Worm (Caenorhabditis elegans) whole organism, young adult: Measurements from ENCODE around the gene C25E10.12.

Experiments used
- B0336.3 ChIP-seq: fragments of 200-800 bp; sonication (Bioruptor generic); IDR thresholded peaks from 2 replicates; pipeline ENCODE4 v1.3.6; 2022; ENCODE audit warnings: missing genetic modification characterization, missing compliant biosample characterization
- C17E4.6 ChIP-seq: fragments of 200-800 bp; sonication (Bioruptor generic); IDR thresholded peaks from 2 replicates; pipeline ENCODE4 v1.3.6; 2022; ENCODE audit warnings: missing genetic modification reagents, missing genetic modification characterization, missing compliant biosample characterization
- F22D6.2 ChIP-seq: sonication (generic microtip); optimal IDR thresholded peaks from 2 replicates; lab custom pipeline; 2016; ENCODE audit warnings: mild to moderate bottlenecking, missing genetic modification characterization, missing compliant biosample characterization
- F39B2.1 ChIP-seq: fragments of 200-800 bp; sonication (Bioruptor generic); IDR thresholded peaks from 2 replicates; pipeline ENCODE4 v1.3.6; 2022; ENCODE audit warnings: missing genetic modification reagents, missing genetic modification characterization, missing compliant biosample characterization
- F57A8.1 ChIP-seq: fragments of 200-800 bp; sonication (Bioruptor generic); optimal IDR thresholded peaks from 2 replicates; lab custom pipeline; 2018; ENCODE audit warnings: mild to moderate bottlenecking, missing genetic modification characterization, moderate library complexity, missing compliant biosample characterization
- T07F8.4 ChIP-seq: sonication (generic microtip); optimal IDR thresholded peaks from 2 replicates; lab custom pipeline; 2016; ENCODE audit warnings: mild to moderate bottlenecking, missing genetic modification characterization, moderate library complexity, missing compliant biosample characterization
- Y53G8AR.9 ChIP-seq: fragments of 200-800 bp; sonication (Bioruptor generic); conservative IDR thresholded peaks from 2 replicates; pipeline ENCODE4 v1.3.6; 2022; ENCODE audit warnings: missing genetic modification reagents, missing genetic modification characterization, missing compliant biosample characterization
- Y67H2A.10 ChIP-seq: fragments of 200-800 bp; sonication (Bioruptor generic); conservative IDR thresholded peaks from 2 replicates; pipeline ENCODE4 v1.3.6; 2022; ENCODE audit warnings: missing genetic modification reagents, missing genetic modification characterization, missing compliant biosample characterization
- Y79H2A.3 ChIP-seq: fragments of 200-800 bp; sonication (Bioruptor generic); conservative IDR thresholded peaks from 2 replicates; pipeline ENCODE4 v1.3.6; 2022; ENCODE audit warnings: missing genetic modification reagents, missing genetic modification characterization, missing compliant biosample characterization
- ama-1 ChIP-seq, 3 experiments: fragments of 150-350 bp in 1 of 3; sonication (generic microtip) in 2 of 3; optimal IDR thresholded peaks; 2 replicates each; lab custom pipeline; 2014 to 2018; ENCODE audit warnings: missing biosample characterization in 2 of 3, missing genetic modification characterization in 2 of 3, missing genetic modification reagents in 2 of 3
- atf-7 ChIP-seq: sonication (generic microtip); optimal IDR thresholded peaks from 2 replicates; lab custom pipeline; 2017; ENCODE audit warnings: mild to moderate bottlenecking, missing genetic modification characterization, missing compliant biosample characterization
- athp-1 ChIP-seq: sonication (generic microtip); optimal IDR thresholded peaks from 2 replicates; lab custom pipeline; 2017; ENCODE audit warnings: mild to moderate bottlenecking, missing genetic modification characterization, missing compliant biosample characterization
- ceh-27 ChIP-seq: fragments of 200-800 bp; sonication (Bioruptor generic); optimal IDR thresholded peaks from 2 replicates; lab custom pipeline; 2018; ENCODE audit warnings: mild to moderate bottlenecking, missing genetic modification characterization, moderate library complexity, missing compliant biosample characterization
- ceh-91 ChIP-seq: fragments of 200-800 bp; sonication (Bioruptor generic); IDR thresholded peaks from 2 replicates; pipeline ENCODE4 v1.3.6; 2022; ENCODE audit warnings: missing genetic modification reagents, missing genetic modification characterization, missing compliant biosample characterization
- dox-1 ChIP-seq: fragments of 200-800 bp; sonication (Bioruptor generic); IDR thresholded peaks from 2 replicates; pipeline ENCODE4 v1.3.6; 2022; ENCODE audit warnings: missing genetic modification reagents, missing genetic modification characterization, missing compliant biosample characterization
- efl-1 ChIP-seq: fragments of 150-350 bp; optimal IDR thresholded peaks from 2 replicates; lab custom pipeline; 2014; ENCODE audit warnings: missing biosample characterization, missing genetic modification reagents, missing genetic modification characterization
- egl-18 ChIP-seq: fragments of 200-800 bp; sonication (Bioruptor generic); IDR thresholded peaks from 2 replicates; pipeline ENCODE4 v1.3.6; 2022; ENCODE audit warnings: missing genetic modification reagents, missing genetic modification characterization, missing compliant biosample characterization
- egl-44 ChIP-seq: fragments of 200-800 bp; sonication (Bioruptor generic); IDR thresholded peaks from 2 replicates; pipeline ENCODE4 v1.3.6; 2022; ENCODE audit warnings: missing genetic modification reagents, missing genetic modification characterization, missing compliant biosample characterization
- hlh-12 ChIP-seq: sonication (generic microtip); optimal IDR thresholded peaks from 2 replicates; lab custom pipeline; 2016; ENCODE audit warnings: missing genetic modification characterization, missing compliant biosample characterization
- hmg-20 ChIP-seq: fragments of 200-800 bp; sonication (Bioruptor generic); IDR thresholded peaks from 2 replicates; pipeline ENCODE4 v1.3.6; 2022; ENCODE audit warnings: missing genetic modification reagents, missing genetic modification characterization, missing compliant biosample characterization
- hrde-1 ChIP-seq: sonication (generic microtip); optimal IDR thresholded peaks from 2 replicates; lab custom pipeline; 2016; ENCODE audit warnings: missing genetic modification characterization, mild to moderate bottlenecking, missing compliant biosample characterization, moderate library complexity, missing genotype, missing genetic modification reagents, borderline replicate concordance
- hsf-1 ChIP-seq: fragments of 200-800 bp; sonication (Bioruptor generic); IDR thresholded peaks from 2 replicates; pipeline ENCODE4 v1.3.6; 2022; ENCODE audit warnings: missing genetic modification reagents, missing genetic modification characterization, missing compliant biosample characterization
- madf-10 ChIP-seq: sonication (generic microtip); optimal IDR thresholded peaks from 2 replicates; lab custom pipeline; 2016; ENCODE audit warnings: mild to moderate bottlenecking, missing genetic modification characterization, missing compliant biosample characterization
- madf-8 ChIP-seq: fragments of 200-800 bp; sonication (Bioruptor generic); conservative IDR thresholded peaks from 2 replicates; pipeline ENCODE4 v1.3.6; 2022; ENCODE audit warnings: missing genetic modification reagents, missing genetic modification characterization, missing compliant biosample characterization
- mcd-1 ChIP-seq: fragments of 200-800 bp; sonication (Bioruptor generic); IDR thresholded peaks from 2 replicates; pipeline ENCODE4 v1.3.6; 2022; ENCODE audit warnings: missing genetic modification reagents, missing genetic modification characterization, missing compliant biosample characterization
- nfyb-1 ChIP-seq: fragments of 200-800 bp; sonication (Bioruptor generic); IDR thresholded peaks from 2 replicates; pipeline ENCODE4 v1.3.6; 2022; ENCODE audit warnings: missing genetic modification reagents, missing genetic modification characterization, missing compliant biosample characterization
- nhr-120 ChIP-seq: fragments of 200-800 bp; sonication (Bioruptor generic); IDR thresholded peaks from 2 replicates; pipeline ENCODE4 v1.3.6; 2022; ENCODE audit warnings: missing genetic modification characterization, missing compliant biosample characterization
- sea-2 ChIP-seq: fragments of 200-800 bp; sonication (Bioruptor generic); IDR thresholded peaks from 2 replicates; pipeline ENCODE4 v1.3.6; 2022; ENCODE audit warnings: missing genetic modification characterization, missing compliant biosample characterization
- snpc-4 ChIP-seq, 5 experiments: fragments of 150-350 bp in 1 of 5; sonication (generic microtip) in 4 of 5; optimal IDR thresholded peaks; 2 replicates each; lab custom pipeline; 2014 to 2018; ENCODE audit warnings: missing genetic modification characterization in 5 of 5, missing biosample characterization in 3 of 5, antibody characterized with exemption in 2 of 5, mild to moderate bottlenecking in 2 of 5, missing compliant biosample characterization in 2 of 5, missing genotype in 2 of 5, moderate library complexity in 2 of 5, missing genetic modification reagents in 1 of 5
- tbp1 ChIP-seq: fragments of 200-800 bp; sonication (Bioruptor generic); optimal IDR thresholded peaks from 2 replicates; lab custom pipeline; 2018; ENCODE audit warnings: mild to moderate bottlenecking, missing genetic modification characterization, missing compliant biosample characterization
- zfh-2 ChIP-seq: fragments of 200-800 bp; sonication (Bioruptor generic); conservative IDR thresholded peaks from 2 replicates; pipeline ENCODE4 v1.3.6; 2022; ENCODE audit warnings: missing genetic modification reagents, missing genetic modification characterization, missing compliant biosample characterization
- zim-3 ChIP-seq: sonication (generic microtip); optimal IDR thresholded peaks from 2 replicates; lab custom pipeline; 2017; ENCODE audit warnings: mild to moderate bottlenecking, missing genetic modification characterization, moderate library complexity, missing compliant biosample characterization
- ztf-18 ChIP-seq: sonication (generic microtip); optimal IDR thresholded peaks from 2 replicates; lab custom pipeline; 2016; ENCODE audit warnings: missing genotype, mild to moderate bottlenecking, missing genetic modification characterization, missing compliant biosample characterization
- ztf-22 ChIP-seq: fragments of 200-800 bp; sonication (Bioruptor generic); optimal IDR thresholded peaks from 2 replicates; lab custom pipeline; 2018; ENCODE audit warnings: mild to moderate bottlenecking, missing genetic modification characterization, moderate library complexity, missing compliant biosample characterization
- ztf-26 ChIP-seq: sonication (generic microtip); optimal IDR thresholded peaks from 2 replicates; lab custom pipeline; 2017; ENCODE audit warnings: missing genetic modification characterization, missing compliant biosample characterization
- ztf-3 ChIP-seq: fragments of 200-800 bp; sonication (Bioruptor generic); optimal IDR thresholded peaks from 2 replicates; lab custom pipeline; 2018; ENCODE audit warnings: mild to moderate bottlenecking, missing genetic modification characterization, missing compliant biosample characterization

Gene C25E10.12

DNA sequence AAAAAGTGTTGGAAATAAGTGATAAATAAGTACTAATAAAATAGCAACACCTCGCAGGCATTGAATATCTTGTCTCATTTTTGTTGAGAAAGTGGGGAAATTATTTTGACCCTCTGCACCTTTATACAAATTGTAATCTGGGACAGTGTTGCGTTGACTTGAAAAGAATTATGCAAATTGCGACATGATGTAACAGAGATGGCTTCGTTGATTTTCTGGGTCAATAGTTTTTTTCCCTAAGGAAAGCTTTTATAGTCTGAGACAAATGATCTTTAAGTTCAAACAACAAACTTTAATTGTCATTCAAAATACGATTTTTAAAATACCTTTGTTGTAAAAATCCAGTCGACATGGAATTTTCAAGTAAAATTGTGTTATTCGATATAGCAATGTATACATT, 37.5 kb downstream of the C25E10.12 start, which contains the start of gene bus-1:
Gene bus-1 (minus strand): TSS at position 101 of the 400 bp plus-strand sequence.
- TF ChIP-seq F57A8.1 (GFP tag; lab: Kevin White, UChicago) (no peak), ama-1 (optimal IDR thresholded peaks at IDR 0.05; lab: Kevin White, UChicago) (no peak), ama-1 (GFP tag; optimal IDR thresholded peaks at IDR 0.05; lab: Kevin White, UChicago) (no peak), ceh-91 (GFP tag; lab: Robert Waterston, UW) (no peak), egl-44 (GFP tag; lab: Robert Waterston, UW) (no peak), ceh-27 (GFP tag; lab: Kevin White, UChicago) (no peak)

DNA sequence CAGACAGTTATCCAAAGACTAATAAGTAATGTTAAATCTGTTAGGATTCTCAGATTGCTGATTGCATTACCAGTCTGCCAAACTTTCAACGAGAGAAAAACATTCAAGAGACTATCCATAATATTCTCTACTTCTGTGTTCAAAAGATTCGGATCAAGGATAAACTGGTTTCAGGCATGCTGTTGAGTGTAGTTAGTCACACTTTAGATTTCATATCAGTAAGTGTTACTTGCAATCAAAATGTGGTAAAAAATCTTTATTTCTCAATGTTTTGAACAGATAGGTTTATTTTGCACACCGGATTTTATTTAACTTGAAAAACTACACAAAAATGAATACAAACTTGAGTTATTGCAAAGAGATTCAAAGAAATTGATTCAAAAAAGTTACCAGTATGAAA, 40.2 kb downstream of the C25E10.12 start, which contains the start of gene oac-41:
Gene oac-41 (minus strand): TSS at position 101 of the 400 bp plus-strand sequence.
- TF ChIP-seq egl-18 (GFP tag; lab: Robert Waterston, UW): no peak
- no peak for TF ChIP-seq sea-2 (GFP tag; lab: Robert Waterston, UW)
- no peak for TF ChIP-seq tbp1 (GFP tag; lab: Kevin White, UChicago)
- no peak for TF ChIP-seq snpc-4 (GFP tag; optimal IDR thresholded peaks at IDR 0.05; lab: Kevin White, UChicago)
- no peak for TF ChIP-seq snpc-4 (tag; optimal IDR thresholded peaks at IDR 0.05; lab: Kevin White, UChicago)
- TF ChIP-seq hlh-12 (tag; lab: Kevin White, UChicago): no peak
- no peak for TF ChIP-seq hsf-1 (GFP tag; lab: Robert Waterston, UW)
- no peak for TF ChIP-seq F39B2.1 (GFP tag; lab: Robert Waterston, UW)
- no peak for TF ChIP-seq Y79H2A.3 (GFP tag; lab: Robert Waterston, UW)
- TF ChIP-seq atf-7 (tag; lab: Kevin White, UChicago): no peak
- no peak for TF ChIP-seq hmg-20 (GFP tag; lab: Robert Waterston, UW)
- TF ChIP-seq ztf-26 (tag; lab: Kevin White, UChicago): no peak
- TF ChIP-seq T07F8.4: no peak
- no peak for TF ChIP-seq F22D6.2 (tag; lab: Kevin White, UChicago)
- no peak for TF ChIP-seq nhr-120 (GFP tag; lab: Robert Waterston, UW)
- TF ChIP-seq dox-1 (GFP tag; lab: Robert Waterston, UW): no peak
- no peak for TF ChIP-seq Y67H2A.10 (GFP tag; lab: Robert Waterston, UW)
- no peak for TF ChIP-seq C17E4.6 (GFP tag; lab: Robert Waterston, UW)
- TF ChIP-seq nfyb-1 (GFP tag; lab: Robert Waterston, UW): no peak
- TF ChIP-seq, all 124 proteins: peak for 0

DNA sequence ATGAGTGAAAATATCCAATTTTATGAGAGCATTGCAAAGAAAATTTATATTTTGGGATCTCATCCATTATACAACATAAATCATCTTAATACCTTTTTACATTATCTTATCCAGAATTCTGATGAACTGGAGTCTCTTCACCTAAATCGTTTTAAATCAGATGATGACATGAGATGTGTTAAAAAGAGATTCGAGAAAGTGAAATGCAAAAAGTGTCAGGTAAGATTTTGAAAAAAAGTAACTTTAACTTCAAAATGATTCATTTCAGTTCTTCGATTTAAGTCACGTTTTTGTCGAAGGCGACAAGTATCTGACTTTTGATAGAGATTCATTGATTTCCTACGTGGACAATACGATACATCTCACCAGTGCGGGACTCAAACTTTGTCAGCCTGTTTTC, 43.4 kb downstream of the C25E10.12 start:
- no peak for TF ChIP-seq nfyb-1 (GFP tag; lab: Robert Waterston, UW)
- no peak for TF ChIP-seq B0336.3
- TF ChIP-seq madf-10 (tag; lab: Kevin White, UChicago): no peak
- no peak for TF ChIP-seq zfh-2
- TF ChIP-seq mcd-1 (GFP tag; lab: Robert Waterston, UW): no peak
- no peak for TF ChIP-seq athp-1 (tag; lab: Kevin White, UChicago)
- TF ChIP-seq hrde-1 (tag; lab: Kevin White, UChicago): no peak
- no peak for TF ChIP-seq ztf-18 (tag; lab: Kevin White, UChicago)
- no peak for TF ChIP-seq Y53G8AR.9 (GFP tag; lab: Robert Waterston, UW)

DNA sequence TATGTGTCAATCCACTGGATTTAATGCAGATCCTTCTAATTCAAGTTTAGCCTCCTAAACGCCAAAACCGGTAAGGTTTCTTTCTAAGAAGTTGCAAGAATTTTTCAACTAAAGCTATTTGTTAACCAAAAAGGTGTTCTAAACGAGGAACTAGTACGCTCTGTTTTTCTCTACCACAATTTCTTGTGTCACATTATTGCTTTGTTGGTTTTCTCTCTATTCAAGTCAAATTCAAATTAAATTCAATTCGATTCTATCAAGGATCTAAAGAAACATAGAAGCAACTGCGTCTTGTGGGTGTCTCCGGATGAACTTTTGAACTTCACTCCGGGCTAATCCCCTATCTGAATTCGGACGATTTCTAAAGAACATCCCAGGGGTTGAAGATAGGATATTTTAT, 45.8 kb downstream of the C25E10.12 start, which contains the start of gene oac-40:
Gene oac-40 (plus strand): TSS at position 301 of the 400 bp plus-strand sequence.
- TF ChIP-seq madf-8 (GFP tag; lab: Robert Waterston, UW) (no peak), efl-1 (no peak), zim-3 (tag; lab: Kevin White, UChicago) (no peak), ztf-22 (no peak), ztf-3 (GFP tag; lab: Kevin White, UChicago) (no peak)
